Fruit fly (Drosophila melanogaster): Measurements from ENCODE around the gene Cpr65Eb.

Gene Cpr65Eb

DNA sequence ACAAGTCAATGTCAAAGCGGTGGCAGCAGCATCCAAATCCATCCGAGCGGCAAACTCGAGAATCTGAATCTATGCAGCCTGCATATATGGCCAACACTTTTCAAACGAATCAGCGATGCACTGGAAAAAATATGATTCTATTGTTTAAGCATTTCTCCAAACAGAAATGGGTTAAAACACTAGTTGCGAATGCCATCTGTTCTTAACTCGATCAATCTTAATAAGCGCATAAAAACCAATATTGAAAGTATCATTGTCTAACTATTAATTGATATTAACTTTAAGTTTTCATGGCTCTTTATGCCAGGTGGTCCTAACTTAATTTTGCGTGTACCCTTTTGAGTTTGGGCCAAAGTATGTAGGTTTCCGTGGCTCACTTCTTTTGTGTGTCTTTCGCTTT is 17.1 kb upstream of the Cpr65Eb start (continued):
- TF ChIP-seq CG12071 (GFP tag; optimal IDR thresholded peaks at IDR 0.05) (no peak), CG7928 (GFP tag; optimal IDR thresholded peaks at IDR 0.05) (no peak), CG6689 (GFP tag; IDR thresholded peaks at IDR 0.05) (0 out of 2 replicates have a peak, but pooled peaks have one; percentile 13), Lim3 (GFP tag; IDR thresholded peaks at IDR 0.05) (no peak), Stat92E (GFP tag; optimal IDR thresholded peaks at IDR 0.05) (no peak), danr (GFP tag; IDR thresholded peaks at IDR 0.05) (no peak), CG8944 (GFP tag; optimal IDR thresholded peaks at IDR 0.05) (no peak), unc-4 (GFP tag; IDR thresholded peaks at IDR 0.05; ENCODE audit: partially characterized antibody) (no peak), CG31441 (GFP tag; IDR thresholded peaks at IDR 0.05) (peak; percentile 43; the same call in 1 of the 2 replicates), bsh (GFP tag; optimal IDR thresholded peaks at IDR 0.05) (peak in 1 of 2 experiments; percentile 37), eyg (GFP tag; optimal IDR thresholded peaks at IDR 0.05) (no peak), CG8765 (GFP tag; IDR thresholded peaks at IDR 0.05) (no peak), Ets65A (GFP tag) (no peak), Hr51 (GFP tag; optimal IDR thresholded peaks at IDR 0.05) (peak in 1 of 2 experiments; percentile 47), CG12942 (GFP tag; optimal IDR thresholded peaks at IDR 0.05) (no peak), tup (GFP tag; optimal IDR thresholded peaks at IDR 0.05) (no peak), CG8924 (tag; optimal IDR thresholded peaks at IDR 0.05) (no peak), CG8281 (tag; optimal IDR thresholded peaks at IDR 0.05) (no peak), jumu (GFP tag; optimal IDR thresholded peaks at IDR 0.05) (no peak), so (GFP tag; IDR thresholded peaks at IDR 0.05) (no peak), seq (GFP tag; IDR thresholded peaks at IDR 0.05) (no peak), CG11093 (GFP tag; IDR thresholded peaks at IDR 0.05) (no peak), Hey (tag; optimal IDR thresholded peaks at IDR 0.05) (no peak), CG34422 (GFP tag; IDR thresholded peaks at IDR 0.05) (no peak), Ravus (GFP tag; IDR thresholded peaks at IDR 0.05) (no peak), CG1603 (tag; optimal IDR thresholded peaks at IDR 0.05) (peak; percentile 46), Elba2 (GFP tag; optimal IDR thresholded peaks at IDR 0.05) (no peak), CG14710 (tag; optimal IDR thresholded peaks at IDR 0.05) (peak; percentile 3), CG9876 (GFP tag; optimal IDR thresholded peaks at IDR 0.05) (no peak), dysf (GFP tag; IDR thresholded peaks at IDR 0.05) (no peak), Antp (GFP tag; optimal IDR thresholded peaks at IDR 0.05) (peak; percentile 12), Dp (GFP tag; optimal IDR thresholded peaks at IDR 0.05) (no peak), dpn (GFP tag; optimal IDR thresholded peaks at IDR 0.05) (no peak), Rx (GFP tag; IDR thresholded peaks at IDR 0.05) (no peak), Ets97D (GFP tag; optimal IDR thresholded peaks at IDR 0.05) (no peak), Max (GFP tag; optimal IDR thresholded peaks at IDR 0.05) (no peak), Xbp1 (GFP tag; optimal IDR thresholded peaks at IDR 0.05) (no peak), CG6765 (GFP tag; optimal IDR thresholded peaks at IDR 0.05) (no peak), MBD-R2 (GFP tag; IDR thresholded peaks at IDR 0.05) (no peak), CG30403 (GFP tag; optimal IDR thresholded peaks at IDR 0.05) (no peak), bcd (GFP tag; optimal IDR thresholded peaks at IDR 0.05) (no peak), Poxn (GFP tag; IDR thresholded peaks at IDR 0.05) (no peak), HHEX (GFP tag; optimal IDR thresholded peaks at IDR 0.05) (no peak), sc (optimal IDR thresholded peaks at IDR 0.05) (no peak), sc (GFP tag; optimal IDR thresholded peaks at IDR 0.05) (no peak), Sry-δ (GFP tag; optimal IDR thresholded peaks at IDR 0.05) (no peak), toy (GFP tag; IDR thresholded peaks at IDR 0.05) (no peak), CG7556 (GFP tag; optimal IDR thresholded peaks at IDR 0.05) (no peak), ewg (GFP tag; optimal IDR thresholded peaks at IDR 0.05) (no peak), h (optimal IDR thresholded peaks at IDR 0.05) (no peak), inv (GFP tag; IDR thresholded peaks at IDR 0.05; ENCODE audit: partially characterized antibody) (no peak), CG17912 (GFP tag; optimal IDR thresholded peaks at IDR 0.05) (no peak), CG9932 (GFP tag; IDR thresholded peaks at IDR 0.05) (no peak)

Data from whole organism, embryonic.